Fruit fly (Drosophila melanogaster) whole organism, prepupa: ENCODE data around the gene Arts.

Source experiments
- Blimp-1 ChIP-seq: fragments of 200-800 bp; sonication (Bioruptor generic); optimal IDR thresholded peaks from 3 replicates; lab custom pipeline; 2017; ENCODE audit warnings: missing biosample characterization, missing genetic modification characterization, mild to moderate bottlenecking, moderate library complexity, missing genetic modification reagents
- CG10631 ChIP-seq: fragments of 200-800 bp; sonication (Bioruptor generic); optimal IDR thresholded peaks from 2 replicates; lab custom pipeline; 2016; ENCODE audit warnings: missing biosample characterization, missing genetic modification characterization
- CG10669 ChIP-seq: fragments of 200-800 bp; sonication (Bioruptor generic); optimal IDR thresholded peaks from 3 replicates; lab custom pipeline; 2018; ENCODE audit warnings: missing biosample characterization, mild to moderate bottlenecking, missing genetic modification characterization, moderate library complexity
- CG11902 ChIP-seq: fragments of 200-800 bp; sonication (Bioruptor generic); optimal IDR thresholded peaks from 3 replicates; lab custom pipeline; 2016; ENCODE audit warnings: missing biosample characterization, missing genetic modification characterization
- CG1621 ChIP-seq: fragments of 200-800 bp; sonication (Bioruptor generic); optimal IDR thresholded peaks from 3 replicates; lab custom pipeline; 2018; ENCODE audit warnings: missing biosample characterization, mild to moderate bottlenecking, missing genetic modification characterization
- CG16779 ChIP-seq: fragments of 200-800 bp; sonication (Bioruptor generic); optimal IDR thresholded peaks from 3 replicates; lab custom pipeline; 2017; ENCODE audit warnings: missing biosample characterization, mild to moderate bottlenecking, missing genetic modification characterization
- CG3032 ChIP-seq: fragments of 200-800 bp; optimal IDR thresholded peaks from 2 replicates; lab custom pipeline; 2019; ENCODE audit warnings: missing biosample characterization, mild to moderate bottlenecking, missing genetic modification characterization, moderate library complexity
- CG31627 ChIP-seq: fragments of 200-800 bp; sonication (Bioruptor generic); optimal IDR thresholded peaks from 3 replicates; lab custom pipeline; 2016; ENCODE audit warnings: missing biosample characterization, missing genetic modification characterization
- CG32006 ChIP-seq: fragments of 200-800 bp; sonication (Bioruptor generic); optimal IDR thresholded peaks from 3 replicates; lab custom pipeline; 2017; ENCODE audit warnings: missing biosample characterization, mild to moderate bottlenecking, missing genetic modification characterization
- CG34406 ChIP-seq: fragments of 200-800 bp; sonication (Bioruptor generic); optimal IDR thresholded peaks from 3 replicates; lab custom pipeline; 2016; ENCODE audit warnings: missing biosample characterization, missing genetic modification characterization
- CG3919 ChIP-seq: fragments of 200-800 bp; sonication (Bioruptor generic); optimal IDR thresholded peaks from 3 replicates; lab custom pipeline; 2016; ENCODE audit warnings: missing biosample characterization, missing genetic modification characterization
- CG6276 ChIP-seq: fragments of 200-800 bp; sonication (Bioruptor generic); optimal IDR thresholded peaks from 2 replicates; lab custom pipeline; 2017; ENCODE audit warnings: missing biosample characterization, mild to moderate bottlenecking, missing genetic modification characterization
- CG6792 ChIP-seq: fragments of 200-800 bp; sonication (Bioruptor generic); optimal IDR thresholded peaks from 3 replicates; lab custom pipeline; 2016; ENCODE audit warnings: missing biosample characterization, missing genetic modification characterization
- CG6808 ChIP-seq: fragments of 200-800 bp; sonication (Bioruptor generic); optimal IDR thresholded peaks from 3 replicates; lab custom pipeline; 2017; ENCODE audit warnings: missing biosample characterization, missing genetic modification characterization, mild to moderate bottlenecking, moderate library complexity, missing genetic modification reagents
- CG6854 ChIP-seq: fragments of 200-800 bp; sonication (Bioruptor generic); optimal IDR thresholded peaks from 2 replicates; lab custom pipeline; 2017; ENCODE audit warnings: missing biosample characterization, mild to moderate bottlenecking, missing genetic modification characterization
- CG7368 ChIP-seq: fragments of 200-800 bp; sonication (Bioruptor generic); optimal IDR thresholded peaks from 3 replicates; lab custom pipeline; 2016; ENCODE audit warnings: missing biosample characterization, missing genetic modification characterization
- CG8319 ChIP-seq: fragments of 200-800 bp; sonication (Bioruptor generic); optimal IDR thresholded peaks from 3 replicates; lab custom pipeline; 2016; ENCODE audit warnings: missing biosample characterization, missing genetic modification characterization
- CG8632 ChIP-seq: fragments of 200-800 bp; sonication (Bioruptor generic); optimal IDR thresholded peaks from 3 replicates; lab custom pipeline; 2016; ENCODE audit warnings: missing biosample characterization, missing genetic modification characterization
- CG9139 ChIP-seq: fragments of 200-800 bp; sonication (Bioruptor generic); optimal IDR thresholded peaks from 3 replicates; lab custom pipeline; 2017; ENCODE audit warnings: missing biosample characterization, mild to moderate bottlenecking, missing genetic modification characterization
- Eip75B ChIP-seq: fragments of 200-800 bp; sonication (Bioruptor generic); optimal IDR thresholded peaks from 3 replicates; lab custom pipeline; 2016; ENCODE audit warnings: missing biosample characterization, missing genetic modification characterization
- Eip78C ChIP-seq: fragments of 200-800 bp; sonication (Bioruptor generic); peaks from one replicate; lab custom pipeline; 2016; ENCODE audit warnings: missing biosample characterization, missing genetic modification characterization
- Eip93F ChIP-seq: fragments of 200-800 bp; sonication (Bioruptor generic); optimal IDR thresholded peaks from 2 replicates; lab custom pipeline; 2016; ENCODE audit warnings: missing biosample characterization, mild to moderate bottlenecking, missing genetic modification characterization
- Ets21C ChIP-seq: fragments of 200-800 bp; sonication (Bioruptor generic); optimal IDR thresholded peaks from 3 replicates; lab custom pipeline; 2016; ENCODE audit warnings: missing biosample characterization, missing genetic modification characterization
- Ets96B ChIP-seq: fragments of 200-800 bp; optimal IDR thresholded peaks from 2 replicates; lab custom pipeline; 2019; ENCODE audit warnings: missing biosample characterization, mild to moderate bottlenecking, missing genetic modification characterization, moderate library complexity
- Gug ChIP-seq: fragments of 200-800 bp; sonication (Bioruptor generic); IDR thresholded peaks from 2 replicates; pipeline ENCODE4 v1.3.6; 2022; ENCODE audit warnings: missing biosample characterization, missing genetic modification characterization
- Hr38 ChIP-seq: sonication (Bioruptor generic); optimal IDR thresholded peaks from 2 replicates; lab custom pipeline; 2016; ENCODE audit warnings: missing biosample characterization, missing genetic modification characterization
- Hr39 ChIP-seq: fragments of 200-800 bp; sonication (Bioruptor generic); optimal IDR thresholded peaks from 2 replicates; lab custom pipeline; 2016; ENCODE audit warnings: missing biosample characterization, missing genetic modification characterization
- Hr4 ChIP-seq: fragments of 200-800 bp; sonication (Bioruptor generic); optimal IDR thresholded peaks from 3 replicates; lab custom pipeline; 2016; ENCODE audit warnings: missing biosample characterization, missing genetic modification characterization
- Lpt ChIP-seq: fragments of 200-800 bp; sonication (Bioruptor generic); optimal IDR thresholded peaks from 3 replicates; lab custom pipeline; 2016; ENCODE audit warnings: missing biosample characterization, missing genetic modification characterization
- Met ChIP-seq: fragments of 200-800 bp; sonication (Bioruptor generic); optimal IDR thresholded peaks from 3 replicates; lab custom pipeline; 2016; ENCODE audit warnings: missing biosample characterization, missing genetic modification characterization
- OdsH ChIP-seq: fragments of 200-800 bp; sonication (Bioruptor generic); optimal IDR thresholded peaks from 3 replicates; lab custom pipeline; 2016; ENCODE audit warnings: missing biosample characterization, missing genetic modification characterization
- Smox ChIP-seq: fragments of 200-800 bp; sonication (Bioruptor generic); optimal IDR thresholded peaks from 3 replicates; lab custom pipeline; 2016; ENCODE audit warnings: missing biosample characterization, missing genetic modification characterization
- Sox102F ChIP-seq: fragments of 200-800 bp; sonication (Bioruptor generic); optimal IDR thresholded peaks from 2 replicates; lab custom pipeline; 2016; ENCODE audit warnings: missing biosample characterization, mild to moderate bottlenecking, missing genetic modification characterization
- Sox14 ChIP-seq: fragments of 200-800 bp; sonication (Bioruptor generic); optimal IDR thresholded peaks from 3 replicates; lab custom pipeline; 2016; ENCODE audit warnings: missing biosample characterization, missing genetic modification characterization
- achi ChIP-seq: fragments of 200-800 bp; sonication (Bioruptor generic); optimal IDR thresholded peaks from 3 replicates; lab custom pipeline; 2016; ENCODE audit warnings: missing biosample characterization, missing genetic modification characterization
- acj6 ChIP-seq: fragments of 200-800 bp; sonication (Bioruptor generic); optimal IDR thresholded peaks from 3 replicates; lab custom pipeline; 2016; ENCODE audit warnings: missing biosample characterization, missing genetic modification characterization
- cyc ChIP-seq: fragments of 200-800 bp; sonication (Bioruptor generic); optimal IDR thresholded peaks from 3 replicates; lab custom pipeline; 2016; ENCODE audit warnings: missing biosample characterization, missing genetic modification characterization
- dac ChIP-seq: fragments of 200-800 bp; sonication (Bioruptor generic); optimal IDR thresholded peaks from 2 replicates; lab custom pipeline; 2017; ENCODE audit warnings: missing biosample characterization, mild to moderate bottlenecking, missing genetic modification characterization
- dsx ChIP-seq: fragments of 200-800 bp; optimal IDR thresholded peaks from 3 replicates; lab custom pipeline; 2019; ENCODE audit warnings: missing biosample characterization, mild to moderate bottlenecking, missing genetic modification characterization, moderate library complexity; ENCODE audit not compliant: poor library complexity, severe bottlenecking
- eg ChIP-seq: fragments of 200-800 bp; sonication (Bioruptor generic); IDR thresholded peaks from 3 replicates; pipeline ENCODE4 v1.3.6; 2022; ENCODE audit warnings: missing biosample characterization, missing genetic modification characterization
- esn ChIP-seq: fragments of 200-800 bp; sonication (Bioruptor generic); optimal IDR thresholded peaks from 2 replicates; lab custom pipeline; 2016; ENCODE audit warnings: missing biosample characterization, mild to moderate bottlenecking, missing genetic modification characterization, moderate library complexity
- fd85E ChIP-seq: fragments of 200-800 bp; sonication (Bioruptor generic); optimal IDR thresholded peaks from 3 replicates; lab custom pipeline; 2016; ENCODE audit warnings: missing biosample characterization, missing genetic modification characterization
- fkh ChIP-seq: fragments of 200-800 bp; sonication (Bioruptor generic); optimal IDR thresholded peaks from 3 replicates; lab custom pipeline; 2017; ENCODE audit warnings: missing biosample characterization, mild to moderate bottlenecking, missing genetic modification characterization, moderate library complexity
- lz ChIP-seq: fragments of 200-800 bp; sonication (Bioruptor generic); optimal IDR thresholded peaks from 3 replicates; lab custom pipeline; 2016; ENCODE audit warnings: missing biosample characterization, missing genetic modification characterization
- pdm3 ChIP-seq: fragments of 200-800 bp; sonication (Bioruptor generic); optimal IDR thresholded peaks from 3 replicates; lab custom pipeline; 2016; ENCODE audit warnings: missing biosample characterization, missing genetic modification characterization
- spab ChIP-seq: fragments of 200-800 bp; sonication (Bioruptor generic); optimal IDR thresholded peaks from 2 replicates; lab custom pipeline; 2017; ENCODE audit warnings: missing biosample characterization, mild to moderate bottlenecking, missing genetic modification characterization, missing genetic modification reagents
- topi ChIP-seq: fragments of 200-800 bp; sonication (Bioruptor generic); optimal IDR thresholded peaks from 3 replicates; lab custom pipeline; 2016; ENCODE audit warnings: missing biosample characterization, missing genetic modification characterization
- vri ChIP-seq: fragments of 200-800 bp; sonication (Bioruptor generic); optimal IDR thresholded peaks from 3 replicates; lab custom pipeline; 2016; ENCODE audit warnings: missing biosample characterization, mild to moderate bottlenecking, missing genetic modification characterization

Arts gene

dm6 chr3L:16581201-16581705 is 21.4 kb upstream of the Arts start, which contains the start of gene Smn (continued):
- TF ChIP-seq CG1621 (tag; lab: Kevin White, UChicago) (no peak), Hr39 (GFP tag; lab: Kevin White, UChicago) (peak; percentile 69), spab (GFP tag; lab: Kevin White, UChicago) (no peak), eg (no peak; the same call in 2 of the 3 replicates), CG16779 (tag; lab: Kevin White, UChicago) (no peak), CG6854 (GFP tag; lab: Kevin White, UChicago) (no peak), CG3919 (GFP tag; lab: Kevin White, UChicago) (peak; percentile 61), fd85E (GFP tag; lab: Kevin White, UChicago) (no peak), Hr38 (GFP tag; lab: Kevin White, UChicago) (no peak), topi (peak; percentile 64), Smox (peak; percentile 60), Blimp-1 (peak; percentile 36), Gug (no peak), CG9139 (GFP tag; lab: Kevin White, UChicago) (no peak), CG6808 (GFP tag; lab: Kevin White, UChicago) (peak; percentile 2), CG6792 (peak; percentile 52), Ets21C (GFP tag; lab: Kevin White, UChicago) (peak; percentile 68), Sox102F (no peak), dsx (no peak), CG32006 (GFP tag; lab: Kevin White, UChicago) (no peak), pdm3 (peak; percentile 72), Eip93F (GFP tag; lab: Kevin White, UChicago) (no peak), acj6 (GFP tag; lab: Kevin White, UChicago) (peak; percentile 63), CG10669 (GFP tag; lab: Kevin White, UChicago) (no peak), Lpt (GFP tag; lab: Kevin White, UChicago) (peak; percentile 38), CG34406 (GFP tag; lab: Kevin White, UChicago) (peak; percentile 51), fkh (GFP tag; lab: Kevin White, UChicago) (peak; percentile 81), dac (no peak), Eip75B (GFP tag; lab: Kevin White, UChicago) (peak; percentile 69), OdsH (GFP tag; lab: Kevin White, UChicago) (peak; percentile 71), CG6276 (GFP tag; lab: Kevin White, UChicago) (no peak), CG11902 (peak; percentile 41), CG7368 (peak; percentile 51), Hr4 (GFP tag; lab: Kevin White, UChicago) (peak; percentile 60), cyc (peak; percentile 71), Sox14 (GFP tag; lab: Kevin White, UChicago) (peak; percentile 54), Eip78C (GFP tag; lab: Kevin White, UChicago) (peak; percentile 87)

- TF ChIP-seq Hr39 (GFP tag; lab: Kevin White, UChicago) (peak; percentile 45), CG31627 (GFP tag; lab: Kevin White, UChicago) (peak; percentile 33), Gug (0 out of 2 replicates have a peak, but pooled peaks have one; percentile 8), achi (GFP tag; lab: Kevin White, UChicago) (no peak), CG3032 (tag; lab: Kevin White, UChicago) (peak; percentile 38), Blimp-1 (no peak), lz (peak; percentile 53), fkh (GFP tag; lab: Kevin White, UChicago) (no peak), vri (GFP tag; lab: Kevin White, UChicago) (no peak), OdsH (GFP tag; lab: Kevin White, UChicago) (peak; percentile 23), CG8319 (no peak), cyc (peak; percentile 42), topi (peak; percentile 25), CG8632 (GFP tag; lab: Kevin White, UChicago) (peak; percentile 12), Eip78C (GFP tag; lab: Kevin White, UChicago) (peak; percentile 80), esn (peak; percentile 47), Ets96B (tag; lab: Kevin White, UChicago) (peak; percentile 17), Met (peak; percentile 38), CG10631 (GFP tag; lab: Kevin White, UChicago) (peak; percentile 41), CG32006 (GFP tag; lab: Kevin White, UChicago) (peak; percentile 20), acj6 (GFP tag; lab: Kevin White, UChicago) (peak; percentile 8), Hr4 (GFP tag; lab: Kevin White, UChicago) (peak; percentile 38), CG34406 (GFP tag; lab: Kevin White, UChicago) (peak; percentile 2), Eip75B (GFP tag; lab: Kevin White, UChicago) (peak; percentile 37), dsx (peak; percentile 3), Sox14 (GFP tag; lab: Kevin White, UChicago) (peak; percentile 45)
These were observed 19.9 kb upstream of the Arts start, which contains the start of gene Rpn12 for dm6 chr3L:16582678-16583315. TSS of gene Rpn12 (plus strand) at chr3L:16583028.
